Worm (Caenorhabditis elegans) whole organism, L4/young adult: Measurements from ENCODE around the gene fbxa-67.

Experiments
- W03F9.2 ChIP-seq: fragments of 150-350 bp; optimal IDR thresholded peaks from 2 replicates; lab custom pipeline; 2014; ENCODE audit warnings: missing biosample characterization, missing genetic modification characterization
- dao-5 ChIP-seq: sonication (generic microtip); optimal IDR thresholded peaks from 2 replicates; lab custom pipeline; 2016; ENCODE audit warnings: missing genotype, missing genetic modification characterization, moderate library complexity, missing compliant biosample characterization
- him-1 ChIP-seq: sonication (generic microtip); optimal IDR thresholded peaks from 2 replicates; lab custom pipeline; 2016; ENCODE audit warnings: missing genotype, missing genetic modification reagents, missing genetic modification characterization, missing compliant biosample characterization

DNA sequence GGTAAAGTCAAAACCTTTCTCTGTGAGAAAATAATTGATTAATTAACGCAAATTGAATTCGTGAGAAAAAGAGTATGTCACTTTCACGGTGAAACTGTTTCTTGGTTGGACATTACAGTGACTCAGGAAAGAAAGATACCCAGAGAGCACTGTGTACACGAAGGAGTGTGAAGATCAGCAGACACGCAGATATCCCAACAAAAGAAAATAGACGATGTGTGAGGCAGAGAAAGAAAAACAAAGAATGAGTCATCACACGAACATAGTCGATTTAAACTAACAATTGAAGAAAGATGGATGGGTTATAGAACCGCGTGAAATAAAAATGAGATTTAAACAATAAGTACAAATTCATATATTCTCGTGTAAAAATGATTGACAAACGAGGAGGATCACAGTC lies 42.5 kb downstream of the fbxa-67 start:
- TF ChIP-seq W03F9.2 (tag; lab: Kevin White, UChicago), result no peak
- TF ChIP-seq dao-5 (tag; lab: Kevin White, UChicago), result no peak
- no peak for TF ChIP-seq him-1 (tag; lab: Kevin White, UChicago)
